Worm (Caenorhabditis elegans): Measurements from ENCODE around the gene T01B11.1.

DNA sequence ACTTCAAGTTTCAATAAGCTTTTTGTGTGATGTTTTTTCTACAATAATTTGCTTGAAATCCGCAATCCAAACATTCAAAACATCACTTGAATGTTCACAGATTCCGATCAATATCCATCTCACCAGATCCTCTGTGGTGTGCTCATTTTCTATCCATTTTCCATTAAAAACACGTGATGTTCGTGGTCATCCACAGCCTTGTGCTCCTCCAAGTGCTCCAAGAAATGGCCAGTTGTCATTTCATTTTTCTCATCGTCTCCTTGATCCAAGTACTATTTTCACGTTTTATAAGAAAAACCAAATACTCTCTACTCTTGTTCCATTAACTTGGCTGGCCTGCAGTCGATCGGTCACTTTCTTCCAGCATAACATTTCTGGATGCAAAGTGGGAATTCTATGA lies 29.2 kb downstream of the T01B11.1 start:
- no peak for TF ChIP-seq blmp-1 (tag; optimal IDR thresholded peaks at IDR 0.05; ENCODE audit: insufficient read depth)
- no peak for TF ChIP-seq sma-3 (GFP tag; optimal IDR thresholded peaks at IDR 0.05)
- no peak for TF ChIP-seq dmd-4 (tag; optimal IDR thresholded peaks at IDR 0.05)
- peak in 1 of 2 experiments; percentile 11 for TF ChIP-seq lsy-2 (tag; optimal IDR thresholded peaks at IDR 0.05)
- no peak for TF ChIP-seq elt-1 (tag; optimal IDR thresholded peaks at IDR 0.05)
- no peak for TF ChIP-seq snpc-4 (tag; optimal IDR thresholded peaks at IDR 0.05)
- no peak for TF ChIP-seq nhr-10 (tag; optimal IDR thresholded peaks at IDR 0.05)
- TF ChIP-seq egl-27 (tag; optimal IDR thresholded peaks at IDR 0.05), result no peak
- no peak for TF ChIP-seq lin-39 (tag; optimal IDR thresholded peaks at IDR 0.05)
- TF ChIP-seq ztf-11 (tag; optimal IDR thresholded peaks at IDR 0.05), result no peak
- no peak for TF ChIP-seq peb-1 (tag; optimal IDR thresholded peaks at IDR 0.05)
- TF ChIP-seq unc-62 (GFP tag; optimal IDR thresholded peaks at IDR 0.05), result no peak
- no peak for TF ChIP-seq nhr-77 (tag; optimal IDR thresholded peaks at IDR 0.05)

All from whole organism, L2 larva.